Worm (Caenorhabditis elegans): ENCODE measurements around the gene clec-61.

ce11 chrII:10476039-10476438 is 14.3 kb downstream of the clec-61 start, which contains the start of gene clec-58:
- TF ChIP-seq fos-1 (tag; optimal IDR thresholded peaks at IDR 0.05), result no peak
- no peak for TF ChIP-seq ztf-11 (tag; optimal IDR thresholded peaks at IDR 0.05)
- TF ChIP-seq lin-39 (tag; optimal IDR thresholded peaks at IDR 0.05), result no peak
- TF ChIP-seq nhr-11 (tag; optimal IDR thresholded peaks at IDR 0.05), result no peak
- no peak for TF ChIP-seq ceh-28 (tag; optimal IDR thresholded peaks at IDR 0.05)
- TF ChIP-seq mdl-1 (tag; optimal IDR thresholded peaks at IDR 0.05), result no peak
- TF ChIP-seq elt-2 (tag; optimal IDR thresholded peaks at IDR 0.05), result no peak
